Worm (Caenorhabditis elegans) whole organism, L3 larva: ENCODE measurements around the gene C53B7.3.

Experiments used
- R02D3.7 ChIP-seq: fragments of 150-350 bp; optimal IDR thresholded peaks from 2 replicates; lab custom pipeline; 2014; ENCODE audit warnings: missing biosample characterization, missing genetic modification characterization
- elt-1 ChIP-seq: fragments of 150-350 bp; optimal IDR thresholded peaks from 2 replicates; lab custom pipeline; 2014; ENCODE audit warnings: missing biosample characterization, missing genetic modification characterization
- elt-2 ChIP-seq: sonication (generic microtip); optimal IDR thresholded peaks from 2 replicates; lab custom pipeline; 2016; ENCODE audit warnings: missing genetic modification reagents, mild to moderate bottlenecking, missing genetic modification characterization, missing compliant biosample characterization
- fos-1 ChIP-seq: fragments of 150-350 bp; optimal IDR thresholded peaks from 2 replicates; lab custom pipeline; 2014; ENCODE audit warnings: missing biosample characterization, missing genetic modification characterization
- nhr-11 ChIP-seq: fragments of 150-350 bp; optimal IDR thresholded peaks from 2 replicates; lab custom pipeline; 2014; ENCODE audit warnings: missing biosample characterization, missing genetic modification characterization
- nhr-12 ChIP-seq: fragments of 150-350 bp; optimal IDR thresholded peaks from 2 replicates; lab custom pipeline; 2014; ENCODE audit warnings: missing biosample characterization, missing genetic modification characterization
- nhr-76 ChIP-seq: fragments of 150-350 bp; sonication (generic microtip); optimal IDR thresholded peaks from 5 replicates; lab custom pipeline; 2014; ENCODE audit warnings: missing biosample characterization, missing genetic modification characterization
- pha-4 ChIP-seq: fragments of 150-350 bp; optimal IDR thresholded peaks from 2 replicates; lab custom pipeline; 2014; ENCODE audit warnings: missing biosample characterization, missing genetic modification reagents, missing genetic modification characterization

DNA sequence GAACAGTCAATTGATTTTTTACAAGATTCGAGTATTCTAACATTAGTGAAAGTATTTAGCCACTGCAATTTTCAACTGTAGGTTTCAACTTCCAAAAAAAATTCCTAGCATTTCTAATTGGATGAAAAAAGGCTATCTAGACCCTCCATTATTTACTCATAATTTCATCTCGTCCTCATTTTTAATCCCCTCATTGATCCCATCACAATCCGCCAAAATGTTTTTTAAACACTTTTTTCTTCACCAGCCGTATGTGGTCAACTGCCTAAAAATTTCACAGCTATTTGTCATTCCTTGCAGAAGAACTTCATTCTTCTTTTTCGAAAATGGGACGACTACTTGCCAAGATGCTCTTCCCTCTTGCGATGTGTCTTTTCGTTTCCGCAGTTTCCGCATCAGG is 8.8 kb downstream of the C53B7.3 start, which contains the start of gene rig-3:
- no peak for TF ChIP-seq elt-1
- TF ChIP-seq R02D3.7 (tag; lab: Kevin White, UChicago): no peak
- TF ChIP-seq fos-1 (tag; lab: Kevin White, UChicago): no peak
- no peak for TF ChIP-seq elt-2 (tag; lab: Kevin White, UChicago)
- TF ChIP-seq pha-4 (tag; lab: Kevin White, UChicago): no peak
- TF ChIP-seq nhr-76 (tag; lab: Kevin White, UChicago): no peak
- no peak for TF ChIP-seq nhr-12 (tag; lab: Kevin White, UChicago)
- no peak for TF ChIP-seq nhr-11 (tag; lab: Kevin White, UChicago)
